Worm (Caenorhabditis elegans): ENCODE data around the gene dpy-28.

Gene dpy-28

ce11 chrIII:10810837-10811814 lies 48.2 kb downstream of the dpy-28 start:
- TF ChIP-seq sptf-1 (tag; optimal IDR thresholded peaks at IDR 0.05) = peak; percentile 7
- TF ChIP-seq mab-5 (tag; optimal IDR thresholded peaks at IDR 0.05) = no peak
- no peak for TF ChIP-seq unc-120 (tag; optimal IDR thresholded peaks at IDR 0.05; ENCODE audit: poor library complexity, severe bottlenecking)
- TF ChIP-seq cnd-1 (tag; optimal IDR thresholded peaks at IDR 0.05) = peak; percentile 1
- TF ChIP-seq mls-2 (tag; optimal IDR thresholded peaks at IDR 0.05) = peak; percentile 9

DNA sequence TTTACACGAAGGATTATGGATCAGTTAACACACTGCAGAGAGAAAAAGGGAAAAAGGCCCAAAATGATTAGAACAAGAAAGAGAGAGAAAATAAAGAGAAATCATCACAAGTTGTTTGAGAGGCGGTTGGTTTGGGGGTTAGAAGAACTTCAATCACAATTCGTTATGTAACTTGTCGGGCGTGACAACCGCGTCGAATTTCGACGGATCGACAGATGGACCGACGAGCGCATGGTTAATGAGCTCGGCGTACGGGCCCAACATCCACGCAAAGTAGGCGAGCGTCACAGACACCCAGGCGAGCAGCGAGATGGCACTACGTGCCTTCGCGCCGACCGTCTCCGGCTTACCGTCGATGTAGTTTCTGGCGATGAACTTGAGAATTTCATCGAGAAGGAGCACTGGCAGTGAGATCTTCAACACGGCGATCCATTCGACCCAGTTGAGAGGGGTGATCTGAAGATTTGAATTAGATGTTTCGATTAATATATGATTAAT lies 49.9 kb downstream of the dpy-28 start:
- TF ChIP-seq cnd-1 (tag; optimal IDR thresholded peaks at IDR 0.05) = no peak
- no peak for TF ChIP-seq ceh-83 (GFP tag; optimal IDR thresholded peaks at IDR 0.05)
- TF ChIP-seq lin-32 (GFP tag; optimal IDR thresholded peaks at IDR 0.05) = no peak
- TF ChIP-seq nhr-76 (tag; optimal IDR thresholded peaks at IDR 0.05) = no peak
- no peak for TF ChIP-seq mls-2 (tag; optimal IDR thresholded peaks at IDR 0.05)

ce11 chrIII:10813886-10814285 lies 51.0 kb downstream of the dpy-28 start:
- TF ChIP-seq elt-1 (tag; optimal IDR thresholded peaks at IDR 0.05; ENCODE audit: borderline replicate concordance, insufficient read depth) (no peak), hlh-1 (tag; optimal IDR thresholded peaks at IDR 0.05) (no peak), mls-2 (tag; optimal IDR thresholded peaks at IDR 0.05) (no peak), cnd-1 (tag; optimal IDR thresholded peaks at IDR 0.05) (no peak), unc-39 (tag; optimal IDR thresholded peaks at IDR 0.05) (no peak), zip-8 (tag; optimal IDR thresholded peaks at IDR 0.05) (no peak), sem-2 (GFP tag; optimal IDR thresholded peaks at IDR 0.05) (no peak)

ce11 chrIII:10815199-10815598 lies 52.3 kb downstream of the dpy-28 start:
- TF ChIP-seq unc-62 (GFP tag; optimal IDR thresholded peaks at IDR 0.05) (no peak), lin-32 (GFP tag; optimal IDR thresholded peaks at IDR 0.05) (no peak), unc-120 (tag; optimal IDR thresholded peaks at IDR 0.05; ENCODE audit: poor library complexity, severe bottlenecking) (no peak), sem-2 (GFP tag; optimal IDR thresholded peaks at IDR 0.05) (no peak), tbx-8 (GFP tag; optimal IDR thresholded peaks at IDR 0.05) (no peak), nhr-12 (tag; optimal IDR thresholded peaks at IDR 0.05) (no peak), snpc-4 (tag; optimal IDR thresholded peaks at IDR 0.05) (no peak), elt-1 (tag; optimal IDR thresholded peaks at IDR 0.05; ENCODE audit: borderline replicate concordance, insufficient read depth) (no peak), nhr-2 (tag; optimal IDR thresholded peaks at IDR 0.05) (no peak), ceh-43 (GFP tag; optimal IDR thresholded peaks at IDR 0.05) (no peak), unc-39 (tag; optimal IDR thresholded peaks at IDR 0.05) (no peak), mep-1 (tag; optimal IDR thresholded peaks at IDR 0.05) (no peak), pha-4 (tag; optimal IDR thresholded peaks at IDR 0.05) (no peak), drap-1 (GFP tag; optimal IDR thresholded peaks at IDR 0.05) (no peak), nhr-76 (tag; optimal IDR thresholded peaks at IDR 0.05) (no peak), ces-1 (GFP tag; optimal IDR thresholded peaks at IDR 0.05) (no peak)

DNA sequence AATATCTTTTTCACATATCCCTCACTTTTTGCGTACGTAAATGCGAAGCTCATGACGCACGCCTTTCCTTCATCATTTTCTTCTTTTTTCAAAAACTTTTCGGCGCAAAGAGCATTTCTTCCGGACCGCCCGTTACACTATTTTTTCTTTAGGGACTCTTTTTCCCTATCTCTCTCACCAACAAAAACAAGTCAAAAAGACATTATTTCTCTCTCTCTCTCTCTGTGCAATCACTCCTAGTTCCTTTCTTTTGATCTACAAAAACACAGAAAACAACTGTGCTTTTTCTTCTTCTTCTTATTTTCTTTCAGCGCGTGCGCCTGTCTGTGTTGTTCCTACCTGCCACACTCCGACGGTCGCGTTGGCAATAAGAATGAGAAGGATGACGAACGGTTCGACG lies 53.1 kb downstream of the dpy-28 start:
- TF ChIP-seq hlh-1 (tag; optimal IDR thresholded peaks at IDR 0.05) = peak; percentile 4
- peak; percentile 16 for TF ChIP-seq unc-62 (GFP tag; optimal IDR thresholded peaks at IDR 0.05)
- TF ChIP-seq drap-1 (GFP tag; optimal IDR thresholded peaks at IDR 0.05) = no peak

ce11 chrIII:10816800-10817418 lies 54.0 kb downstream of the dpy-28 start, which contains the start of gene sca-1:
Gene sca-1 (minus strand): TSS chrIII:10816850.
- TF ChIP-seq cnd-1 (tag; optimal IDR thresholded peaks at IDR 0.05) = no peak
- peak; percentile 44 for TF ChIP-seq unc-120 (tag; optimal IDR thresholded peaks at IDR 0.05; ENCODE audit: poor library complexity, severe bottlenecking)
- TF ChIP-seq hlh-1 (tag; optimal IDR thresholded peaks at IDR 0.05) = peak; percentile 8
- TF ChIP-seq snpc-4 (tag; optimal IDR thresholded peaks at IDR 0.05) = no peak
- TF ChIP-seq unc-62 (GFP tag; optimal IDR thresholded peaks at IDR 0.05) = peak; percentile 80

DNA sequence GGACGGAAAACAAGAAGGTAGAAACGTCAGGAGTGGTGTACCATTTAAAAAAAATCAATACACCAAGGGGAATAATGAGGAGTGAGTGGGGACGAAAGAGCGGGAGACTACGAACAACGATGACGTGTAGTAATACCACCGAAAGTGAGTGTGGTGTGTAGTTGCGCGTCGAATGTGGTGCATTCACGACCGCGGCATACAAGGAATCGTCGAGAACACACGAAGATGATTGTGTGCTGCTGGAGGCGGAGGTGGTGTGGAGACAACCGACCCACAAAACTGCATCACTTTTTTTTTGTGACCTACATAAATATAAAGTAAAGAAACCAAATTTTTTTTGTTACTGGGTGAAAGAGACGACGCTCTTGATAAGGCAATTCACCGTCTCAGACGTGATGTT lies 55.4 kb downstream of the dpy-28 start:
- TF ChIP-seq nhr-12 (tag; optimal IDR thresholded peaks at IDR 0.05) (peak; percentile 50), mep-1 (tag; optimal IDR thresholded peaks at IDR 0.05) (peak; percentile 62), mab-5 (tag; optimal IDR thresholded peaks at IDR 0.05) (no peak), nhr-237 (tag; optimal IDR thresholded peaks at IDR 0.05) (no peak), blmp-1 (tag; optimal IDR thresholded peaks at IDR 0.05) (peak; percentile 50), sptf-1 (tag; optimal IDR thresholded peaks at IDR 0.05) (peak; percentile 67), cnd-1 (tag; optimal IDR thresholded peaks at IDR 0.05) (peak; percentile 54), drap-1 (GFP tag; optimal IDR thresholded peaks at IDR 0.05) (peak; percentile 37), M03D4.4 (tag; optimal IDR thresholded peaks at IDR 0.05) (peak; percentile 44), pha-4 (tag; optimal IDR thresholded peaks at IDR 0.05) (peak; percentile 54), ces-1 (GFP tag; optimal IDR thresholded peaks at IDR 0.05) (no peak), lin-13 (tag; optimal IDR thresholded peaks at IDR 0.05) (peak; percentile 68)

Measured in whole organism, mixed stage, embryonic.